Fruit fly (Drosophila melanogaster) whole organism, prepupa: Measurements from ENCODE around the gene CG43181.
A peak's percentile ranks its signal among the peaks of the same experiment; 100 is the strongest.

Experiments
- CG9139 ChIP-seq: fragments of 200-800 bp; sonication (Bioruptor generic); optimal IDR thresholded peaks from 3 replicates; lab custom pipeline; 2017; ENCODE audit warnings: missing biosample characterization, mild to moderate bottlenecking, missing genetic modification characterization
- Hr4 ChIP-seq: fragments of 200-800 bp; sonication (Bioruptor generic); optimal IDR thresholded peaks from 3 replicates; lab custom pipeline; 2016; ENCODE audit warnings: missing biosample characterization, missing genetic modification characterization
- Smox ChIP-seq: fragments of 200-800 bp; sonication (Bioruptor generic); optimal IDR thresholded peaks from 3 replicates; lab custom pipeline; 2016; ENCODE audit warnings: missing biosample characterization, missing genetic modification characterization
- net ChIP-seq: fragments of 200-800 bp; sonication (Bioruptor generic); optimal IDR thresholded peaks from 3 replicates; lab custom pipeline; 2016; ENCODE audit warnings: missing biosample characterization, missing genetic modification characterization

dm6 chrX:361418-361817 is 11.1 kb downstream of the CG43181 start:
- TF ChIP-seq Hr4 (GFP tag; lab: Kevin White, UChicago) (no peak), net (peak; percentile 70), Smox (no peak), CG9139 (peak; percentile 46)
